Fruit fly (Drosophila melanogaster): ENCODE results near the gene Hsc70-4.

Hsc70-4 gene

dm6 chr3R:15242186-15243045 is at the start of gene Hsc70-4, which contains the start of gene tefu (continued):
- TF ChIP-seq sd (tag; optimal IDR thresholded peaks at IDR 0.05), result no peak
- peak; percentile 89 for TF ChIP-seq ranshi (GFP tag; IDR thresholded peaks at IDR 0.05)
- peak; percentile 18 for TF ChIP-seq kay (GFP tag; optimal IDR thresholded peaks at IDR 0.05)
- no peak for TF ChIP-seq TFAM (GFP tag; optimal IDR thresholded peaks at IDR 0.05)
- peak; percentile 72 for TF ChIP-seq Ets97D (GFP tag; optimal IDR thresholded peaks at IDR 0.05)
- TF ChIP-seq ab (GFP tag; optimal IDR thresholded peaks at IDR 0.05), result peak; percentile 77
- no peak for TF ChIP-seq Dll (GFP tag; IDR thresholded peaks at IDR 0.05; ENCODE audit: partially characterized antibody)
- peak; percentile 31 for TF ChIP-seq CG13287 (GFP tag; IDR thresholded peaks at IDR 0.05; ENCODE audit: partially characterized antibody)
- TF ChIP-seq p53 (GFP tag; optimal IDR thresholded peaks at IDR 0.05), result peak; percentile 1
- peak; percentile 90 for TF ChIP-seq CG9932 (GFP tag; IDR thresholded peaks at IDR 0.05)
- TF ChIP-seq stwl (tag; optimal IDR thresholded peaks at IDR 0.05), result peak; percentile 70
- TF ChIP-seq inv (GFP tag; IDR thresholded peaks at IDR 0.05; ENCODE audit: partially characterized antibody), result no peak
- peak; percentile 85 for TF ChIP-seq pnt (GFP tag; optimal IDR thresholded peaks at IDR 0.05)
- peak; percentile 12 for TF ChIP-seq CG31441 (GFP tag; IDR thresholded peaks at IDR 0.05)
- peak; percentile 78 for TF ChIP-seq Hsf (GFP tag; optimal IDR thresholded peaks at IDR 0.05)
- TF ChIP-seq br (optimal IDR thresholded peaks at IDR 0.05), result no peak
- peak; percentile 73 for TF ChIP-seq Atf6 (GFP tag; IDR thresholded peaks at IDR 0.05)
- no peak for TF ChIP-seq Trl (optimal IDR thresholded peaks at IDR 0.05)
- peak; percentile 47 for TF ChIP-seq Trl (GFP tag; optimal IDR thresholded peaks at IDR 0.05)
- peak; percentile 97 for TF ChIP-seq CG17802 (tag; optimal IDR thresholded peaks at IDR 0.05)
- peak; percentile 72; the same call in 1 of the 2 replicates for TF ChIP-seq CG6272 (GFP tag; IDR thresholded peaks at IDR 0.05)
- TF ChIP-seq CG17912 (GFP tag; optimal IDR thresholded peaks at IDR 0.05), result peak; percentile 98
- peak; percentile 68; the same call in 1 of the 3 replicates for TF ChIP-seq otp (GFP tag; IDR thresholded peaks at IDR 0.05)
- peak; percentile 84 for TF ChIP-seq CG2120 (GFP tag; optimal IDR thresholded peaks at IDR 0.05)
- TF ChIP-seq CG4820 (GFP tag; optimal IDR thresholded peaks at IDR 0.05), result peak; percentile 72
- TF ChIP-seq CG11695 (GFP tag; IDR thresholded peaks at IDR 0.05), result no peak
- TF ChIP-seq org-1 (GFP tag; optimal IDR thresholded peaks at IDR 0.05), result no peak
- no peak for TF ChIP-seq CG12769 (tag; optimal IDR thresholded peaks at IDR 0.05)
- TF ChIP-seq CG3065 (GFP tag; optimal IDR thresholded peaks at IDR 0.05), result peak; percentile 58
- TF ChIP-seq CoRest (tag; optimal IDR thresholded peaks at IDR 0.05), result peak; percentile 91
- peak; percentile 33 for TF ChIP-seq CG18476 (GFP tag; optimal IDR thresholded peaks at IDR 0.05)
- peak; percentile 76; the same call in 2 of the 3 replicates for TF ChIP-seq ci (GFP tag; IDR thresholded peaks at IDR 0.05)
- TF ChIP-seq Dfd (GFP tag; optimal IDR thresholded peaks at IDR 0.05), result peak in 1 of 2 experiments; percentile 79
- TF ChIP-seq chinmo (GFP tag; IDR thresholded peaks at IDR 0.05; ENCODE audit: partially characterized antibody), result peak; percentile 63; the same call in 1 of the 4 replicates
- TF ChIP-seq Sox100B (GFP tag; optimal IDR thresholded peaks at IDR 0.05), result peak; percentile 18
- peak; percentile 31 for TF ChIP-seq ATbp (GFP tag; optimal IDR thresholded peaks at IDR 0.05)
- peak; percentile 81 for TF ChIP-seq ken (GFP tag; IDR thresholded peaks at IDR 0.05)
- no peak for TF ChIP-seq Asciz (GFP tag; optimal IDR thresholded peaks at IDR 0.05)
- TF ChIP-seq fru (optimal IDR thresholded peaks at IDR 0.05), result no peak
- peak; percentile 95 for TF ChIP-seq Lhr (GFP tag; optimal IDR thresholded peaks at IDR 0.05)
- peak; percentile 68 for TF ChIP-seq Mad (GFP tag; optimal IDR thresholded peaks at IDR 0.05)
- peak; percentile 77 for TF ChIP-seq CG14667 (GFP tag; IDR thresholded peaks at IDR 0.05)
- TF ChIP-seq CG16813 (GFP tag; IDR thresholded peaks at IDR 0.05; ENCODE audit: partially characterized antibody), result no peak
- TF ChIP-seq vvl (GFP tag; IDR thresholded peaks at IDR 0.05), result peak; percentile 80
- TF ChIP-seq hb (GFP tag; IDR thresholded peaks at IDR 0.05; ENCODE audit: partially characterized antibody), result no peak
- TF ChIP-seq Sry-β (GFP tag; optimal IDR thresholded peaks at IDR 0.05), result peak; percentile 62
- peak; percentile 36 for TF ChIP-seq MTF-1 (GFP tag; optimal IDR thresholded peaks at IDR 0.05; ENCODE audit: borderline replicate concordance)
- peak; percentile 90 for TF ChIP-seq Xbp1 (GFP tag; optimal IDR thresholded peaks at IDR 0.05)
- TF ChIP-seq yki (optimal IDR thresholded peaks at IDR 0.05), result no peak
- no peak for TF ChIP-seq nau (GFP tag; optimal IDR thresholded peaks at IDR 0.05)
